Fruit fly (Drosophila melanogaster): ENCODE measurements around the gene CG14204.
A peak's percentile ranks its signal among the peaks of the same experiment; 100 is the strongest.

Gene CG14204

dm6 chrX:19613473-19613872, 30.1 kb downstream of the CG14204 start (continued):
- peak; percentile 75 for TF ChIP-seq YL-1 (GFP tag; optimal IDR thresholded peaks at IDR 0.05)
- no peak for TF ChIP-seq Spps (tag; optimal IDR thresholded peaks at IDR 0.05)
- TF ChIP-seq sr (GFP tag; IDR thresholded peaks at IDR 0.05) = no peak
- no peak for TF ChIP-seq ewg (GFP tag; optimal IDR thresholded peaks at IDR 0.05)
- TF ChIP-seq CG32767 (GFP tag; IDR thresholded peaks at IDR 0.05) = no peak
- no peak for TF ChIP-seq CG13123 (GFP tag; optimal IDR thresholded peaks at IDR 0.05)
- TF ChIP-seq lab (GFP tag; optimal IDR thresholded peaks at IDR 0.05) = no peak
- TF ChIP-seq da (GFP tag; optimal IDR thresholded peaks at IDR 0.05) = no peak
- peak; percentile 55; the same call in 2 of the 3 replicates for TF ChIP-seq CG34224 (GFP tag; IDR thresholded peaks at IDR 0.05; ENCODE audit: partially characterized antibody)
- no peak for TF ChIP-seq tx (GFP tag; optimal IDR thresholded peaks at IDR 0.05)
- TF ChIP-seq bcd (GFP tag; optimal IDR thresholded peaks at IDR 0.05) = peak; percentile 39
- peak; percentile 64; the same call in 2 of the 3 replicates for TF ChIP-seq zen2 (GFP tag; IDR thresholded peaks at IDR 0.05; ENCODE audit: partially characterized antibody)
- no peak for TF ChIP-seq ERR (GFP tag; optimal IDR thresholded peaks at IDR 0.05)
- no peak for TF ChIP-seq CG4820 (GFP tag; optimal IDR thresholded peaks at IDR 0.05)
- no peak for TF ChIP-seq twi (tag; optimal IDR thresholded peaks at IDR 0.05)
- no peak for TF ChIP-seq CG14050 (GFP tag; IDR thresholded peaks at IDR 0.05)
- TF ChIP-seq CG10209 (GFP tag; optimal IDR thresholded peaks at IDR 0.05) = no peak
- no peak for TF ChIP-seq CG31224 (GFP tag; IDR thresholded peaks at IDR 0.05)
- 0 out of 2 replicates have a peak, but pooled peaks have one; percentile 38 for TF ChIP-seq ato (GFP tag; IDR thresholded peaks at IDR 0.05; ENCODE audit: partially characterized antibody)
- no peak for TF ChIP-seq sqz (GFP tag; optimal IDR thresholded peaks at IDR 0.05)
- peak; percentile 61 for TF ChIP-seq Mes4 (GFP tag; optimal IDR thresholded peaks at IDR 0.05)
- TF ChIP-seq dimm (GFP tag; IDR thresholded peaks at IDR 0.05) = no peak
- TF ChIP-seq Dad (GFP tag; optimal IDR thresholded peaks at IDR 0.05) = peak; percentile 9
- peak; percentile 68 for TF ChIP-seq Fer3 (tag; optimal IDR thresholded peaks at IDR 0.05)
- no peak for TF ChIP-seq cato (GFP tag; optimal IDR thresholded peaks at IDR 0.05; ENCODE audit: borderline replicate concordance)
- no peak for TF ChIP-seq H15 (GFP tag; IDR thresholded peaks at IDR 0.05)
- TF ChIP-seq onecut (GFP tag; IDR thresholded peaks at IDR 0.05) = peak; percentile 64
- no peak for TF ChIP-seq CG8478 (optimal IDR thresholded peaks at IDR 0.05)
- peak; percentile 78 for TF ChIP-seq NfI (GFP tag; optimal IDR thresholded peaks at IDR 0.05)
- TF ChIP-seq CG1832 (GFP tag; optimal IDR thresholded peaks at IDR 0.05) = no peak
- TF ChIP-seq CG12155 (GFP tag; optimal IDR thresholded peaks at IDR 0.05) = no peak
- no peak for TF ChIP-seq hb (GFP tag; IDR thresholded peaks at IDR 0.05; ENCODE audit: partially characterized antibody)
- TF ChIP-seq Ada2b (GFP tag; IDR thresholded peaks at IDR 0.05) = no peak
- TF ChIP-seq BtbVII (GFP tag; optimal IDR thresholded peaks at IDR 0.05) = peak; percentile 59
- TF ChIP-seq Hr39 (optimal IDR thresholded peaks at IDR 0.05) = no peak
- TF ChIP-seq CG10565 (GFP tag; optimal IDR thresholded peaks at IDR 0.05) = no peak
- no peak for TF ChIP-seq ttk (GFP tag; IDR thresholded peaks at IDR 0.05)
- TF ChIP-seq Bgb (GFP tag; IDR thresholded peaks at IDR 0.05; ENCODE audit: partially characterized antibody) = no peak
- no peak for TF ChIP-seq CG32772 (GFP tag; IDR thresholded peaks at IDR 0.05)
- no peak for TF ChIP-seq lmd (GFP tag; IDR thresholded peaks at IDR 0.05)
- TF ChIP-seq Ssrp (tag; optimal IDR thresholded peaks at IDR 0.05) = no peak
- peak; percentile 69 for TF ChIP-seq nom (GFP tag; optimal IDR thresholded peaks at IDR 0.05)
- TF ChIP-seq CG11093 (GFP tag; IDR thresholded peaks at IDR 0.05) = no peak
- no peak for TF ChIP-seq H2.0 (GFP tag; IDR thresholded peaks at IDR 0.05)
- no peak for TF ChIP-seq CG15696 (tag; optimal IDR thresholded peaks at IDR 0.05)
- no peak for TF ChIP-seq Chrac-16 (GFP tag; optimal IDR thresholded peaks at IDR 0.05)
- peak; percentile 74 for TF ChIP-seq Dref (GFP tag; IDR thresholded peaks at IDR 0.05)
- no peak for TF ChIP-seq ssp (GFP tag; IDR thresholded peaks at IDR 0.05)
- peak; percentile 17 for TF ChIP-seq salm (tag; optimal IDR thresholded peaks at IDR 0.05)
- TF ChIP-seq CG15269 (tag; optimal IDR thresholded peaks at IDR 0.05) = no peak
- TF ChIP-seq CG3726 (GFP tag; IDR thresholded peaks at IDR 0.05) = no peak
- no peak for TF ChIP-seq zfh2 (GFP tag; optimal IDR thresholded peaks at IDR 0.05)
